Worm (Caenorhabditis elegans): ENCODE results near the gene D1079.1.

- TF ChIP-seq nhr-42 (GFP tag; IDR thresholded peaks at IDR 0.05) (no peak), mdl-1 (tag; optimal IDR thresholded peaks at IDR 0.05) (no peak), lsy-2 (tag; optimal IDR thresholded peaks at IDR 0.05) (no peak), nhr-48 (tag; optimal IDR thresholded peaks at IDR 0.05) (no peak), dmd-6 (GFP tag; IDR thresholded peaks at IDR 0.05) (no peak), pha-4 (GFP tag; IDR thresholded peaks at IDR 0.05) (no peak), pha-4 (tag; optimal IDR thresholded peaks at IDR 0.05) (no peak), hmg-1.1 (GFP tag; IDR thresholded peaks at IDR 0.05) (no peak), unc-39 (tag; optimal IDR thresholded peaks at IDR 0.05) (no peak), vab-7 (GFP tag; IDR thresholded peaks at IDR 0.05) (no peak)
These were observed 49.6 kb upstream of the D1079.1 start, which contains the start of gene col-165 for ce11 chrX:4353318-4353717.
